Worm (Caenorhabditis elegans) whole organism, L4 larva: ENCODE data around the gene gpa-12.

ENCODE experiments used
- ceh-28 ChIP-seq: fragments of 150-350 bp; optimal IDR thresholded peaks from 2 replicates; lab custom pipeline; 2014; ENCODE audit warnings: missing biosample characterization, missing genetic modification reagents, missing genetic modification characterization
- ceh-82 ChIP-seq: sonication (generic microtip); optimal IDR thresholded peaks from 2 replicates; lab custom pipeline; 2017; ENCODE audit warnings: missing biosample characterization, missing genetic modification characterization
- ces-1 ChIP-seq: fragments of 150-350 bp; sonication (generic microtip); optimal IDR thresholded peaks from 4 replicates; lab custom pipeline; 2014; ENCODE audit warnings: missing biosample characterization, missing genetic modification reagents, missing genetic modification characterization
- dpl-1 ChIP-seq: fragments of 150-350 bp; optimal IDR thresholded peaks from 2 replicates; lab custom pipeline; 2014; ENCODE audit warnings: missing biosample characterization, missing genetic modification reagents, missing genetic modification characterization
- fos-1 ChIP-seq: fragments of 150-350 bp; optimal IDR thresholded peaks from 2 replicates; lab custom pipeline; 2014; ENCODE audit warnings: missing biosample characterization, missing genetic modification characterization
- jun-1 ChIP-seq: fragments of 150-350 bp; optimal IDR thresholded peaks from 2 replicates; lab custom pipeline; 2014; ENCODE audit warnings: missing biosample characterization, missing genetic modification reagents, missing genetic modification characterization
- madf-9 ChIP-seq: fragments of 200-800 bp; sonication (Bioruptor generic); conservative IDR thresholded peaks from 2 replicates; pipeline ENCODE4 v1.3.6; 2022; ENCODE audit warnings: missing genetic modification reagents, missing genetic modification characterization, missing compliant biosample characterization
- mdl-1 ChIP-seq, 2 experiments: fragments of 150-350 bp in 1 of 2; sonication (generic microtip) in 1 of 2; optimal IDR thresholded peaks; 2 replicates each; lab custom pipeline; 2014 to 2017; ENCODE audit warnings: missing biosample characterization in 2 of 2, missing genetic modification characterization in 2 of 2
- nhr-76 ChIP-seq: fragments of 150-350 bp; optimal IDR thresholded peaks from 2 replicates; lab custom pipeline; 2014; ENCODE audit warnings: missing biosample characterization, missing genetic modification characterization
- unc-39 ChIP-seq: sonication (generic microtip); optimal IDR thresholded peaks from 2 replicates; lab custom pipeline; 2017; ENCODE audit warnings: missing biosample characterization, missing genetic modification characterization
- unc-62 ChIP-seq, 3 experiments: fragments of 150-350 bp in 1 of 3; sonication (generic microtip); optimal IDR thresholded peaks in 2 of 3; peaks in 1 of 3; 1 replicate in 1 of 3; 2 replicates in 2 of 3; lab custom pipeline; 2014 to 2017; ENCODE audit warnings: missing biosample characterization in 3 of 3, missing genetic modification characterization in 3 of 3, missing genetic modification reagents in 3 of 3, missing genotype in 1 of 3
- zag-1 ChIP-seq: fragments of 150-350 bp; optimal IDR thresholded peaks from 2 replicates; lab custom pipeline; 2014; ENCODE audit warnings: missing biosample characterization, missing genetic modification characterization
- zfp-3 ChIP-seq: fragments of 200-800 bp; sonication (Bioruptor generic); conservative IDR thresholded peaks from 2 replicates; pipeline ENCODE4 v1.3.6; 2022; ENCODE audit warnings: missing genetic modification reagents, missing genetic modification characterization, missing compliant biosample characterization

ce11 chrX:9243257-9243656 is at the start of gene gpa-12:
- no peak for TF ChIP-seq nhr-76
- no peak for TF ChIP-seq jun-1 (tag; lab: Kevin White, UChicago)
- TF ChIP-seq fos-1 (tag; lab: Kevin White, UChicago) = no peak
- no peak for TF ChIP-seq zag-1 (tag; lab: Kevin White, UChicago)
- TF ChIP-seq unc-62 (GFP tag; optimal IDR thresholded peaks at IDR 0.05 in 1 of 2; lab: Kevin White, UChicago) = no peak
- no peak for TF ChIP-seq unc-62 (tag; optimal IDR thresholded peaks at IDR 0.05; lab: Kevin White, UChicago)
- no peak for TF ChIP-seq unc-39 (tag; lab: Kevin White, UChicago)
- no peak for TF ChIP-seq zfp-3
- no peak for TF ChIP-seq mdl-1 (tag; optimal IDR thresholded peaks at IDR 0.05; lab: Kevin White, UChicago)
- no peak for TF ChIP-seq madf-9 (GFP tag; lab: Robert Waterston, UW)
- no peak for TF ChIP-seq ceh-28 (tag; lab: Kevin White, UChicago)
- no peak for TF ChIP-seq ces-1 (GFP tag; lab: Kevin White, UChicago)
- no peak for TF ChIP-seq ceh-82
- TF ChIP-seq dpl-1 (GFP tag; lab: Kevin White, UChicago) = no peak
